Fruit fly (Drosophila melanogaster): Measurements from ENCODE around the gene CG15482.

The CG15482 gene

dm6 chr2L:13215640-13216129 is 4.1 kb upstream of the CG15482 start (continued):
- TF ChIP-seq Asciz (GFP tag; optimal IDR thresholded peaks at IDR 0.05) (peak; percentile 39), MBD-R2 (GFP tag; IDR thresholded peaks at IDR 0.05) (peak; percentile 34; the same call in 1 of the 2 replicates), tgo (GFP tag; IDR thresholded peaks at IDR 0.05) (peak; percentile 47; the same call in 2 of the 3 replicates), Drgx (GFP tag; IDR thresholded peaks at IDR 0.05) (peak; percentile 61), CG11085 (GFP tag; IDR thresholded peaks at IDR 0.05) (peak; percentile 61; the same call in 1 of the 2 replicates), ewg (GFP tag; optimal IDR thresholded peaks at IDR 0.05) (peak; percentile 38), E2f2 (GFP tag; IDR thresholded peaks at IDR 0.05) (peak; percentile 40; the same call in 1 of the 2 replicates), HLH54F (GFP tag; optimal IDR thresholded peaks at IDR 0.05) (peak; percentile 68), stc (GFP tag; IDR thresholded peaks at IDR 0.05) (peak; percentile 50; the same call in 1 of the 2 replicates), D19A (tag; optimal IDR thresholded peaks at IDR 0.05) (peak; percentile 21), otp (GFP tag; IDR thresholded peaks at IDR 0.05) (peak; percentile 76), phol (tag; optimal IDR thresholded peaks at IDR 0.05) (peak; percentile 7), CG14710 (tag; optimal IDR thresholded peaks at IDR 0.05) (peak; percentile 29), H15 (GFP tag; IDR thresholded peaks at IDR 0.05) (peak; percentile 55; the same call in 1 of the 3 replicates), CG17359 (tag; optimal IDR thresholded peaks at IDR 0.05) (peak; percentile 83), Rx (GFP tag; IDR thresholded peaks at IDR 0.05) (0 out of 2 replicates have a peak, but pooled peaks have one; percentile 14), CG6854 (GFP tag; optimal IDR thresholded peaks at IDR 0.05) (peak; percentile 31), CG3726 (GFP tag; IDR thresholded peaks at IDR 0.05) (peak; percentile 46; the same call in 1 of the 3 replicates), CG34224 (GFP tag; IDR thresholded peaks at IDR 0.05; ENCODE audit: partially characterized antibody) (peak; percentile 35; the same call in 1 of the 3 replicates), CG5245 (GFP tag; optimal IDR thresholded peaks at IDR 0.05) (peak; percentile 37), CG3847 (GFP tag; IDR thresholded peaks at IDR 0.05) (0 out of 2 replicates have a peak, but pooled peaks have one; percentile 13), dati (GFP tag; IDR thresholded peaks at IDR 0.05) (peak; percentile 31; the same call in 1 of the 2 replicates), Sry-δ (GFP tag; optimal IDR thresholded peaks at IDR 0.05) (peak; percentile 29), CG33557 (GFP tag; optimal IDR thresholded peaks at IDR 0.05) (peak; percentile 16), pros (GFP tag; optimal IDR thresholded peaks at IDR 0.05) (peak; percentile 98), CG13624 (GFP tag; optimal IDR thresholded peaks at IDR 0.05) (peak; percentile 71), zfh1 (GFP tag; IDR thresholded peaks at IDR 0.05) (peak; percentile 77), sug (tag; optimal IDR thresholded peaks at IDR 0.05) (peak; percentile 33), cas (GFP tag; IDR thresholded peaks at IDR 0.05) (peak; percentile 68), CG1792 (GFP tag; optimal IDR thresholded peaks at IDR 0.05) (peak; percentile 58), ranshi (GFP tag; IDR thresholded peaks at IDR 0.05) (0 out of 2 replicates have a peak, but pooled peaks have one; percentile 58), CG3838 (GFP tag; optimal IDR thresholded peaks at IDR 0.05) (peak; percentile 27), CG30403 (GFP tag; optimal IDR thresholded peaks at IDR 0.05) (peak; percentile 30), CG2875 (GFP tag; optimal IDR thresholded peaks at IDR 0.05) (peak; percentile 51), slbo (GFP tag; IDR thresholded peaks at IDR 0.05) (peak; percentile 80), Mes4 (GFP tag; optimal IDR thresholded peaks at IDR 0.05) (peak; percentile 58), HLH3B (GFP tag; IDR thresholded peaks at IDR 0.05) (peak; percentile 66; the same call in 1 of the 2 replicates), peb (GFP tag; IDR thresholded peaks at IDR 0.05) (peak; percentile 58; the same call in 1 of the 2 replicates), CG12391 (tag; optimal IDR thresholded peaks at IDR 0.05) (peak; percentile 33), dmrt11E (tag; optimal IDR thresholded peaks at IDR 0.05) (peak; percentile 27), ERR (GFP tag; optimal IDR thresholded peaks at IDR 0.05) (peak; percentile 76), caup (GFP tag; optimal IDR thresholded peaks at IDR 0.05; ENCODE audit: severe bottlenecking) (peak; percentile 80), Antp (GFP tag; optimal IDR thresholded peaks at IDR 0.05) (peak; percentile 75), chm (GFP tag; IDR thresholded peaks at IDR 0.05) (peak; percentile 72; the same call in 1 of the 2 replicates), nmo (GFP tag; optimal IDR thresholded peaks at IDR 0.05) (peak; percentile 45), sisA (GFP tag; IDR thresholded peaks at IDR 0.05) (peak; percentile 49; the same call in 1 of the 2 replicates), CG16779 (GFP tag; IDR thresholded peaks at IDR 0.05) (peak; percentile 51; the same call in 1 of the 2 replicates), lab (GFP tag; optimal IDR thresholded peaks at IDR 0.05) (peak; percentile 74), pzg (GFP tag; optimal IDR thresholded peaks at IDR 0.05) (peak; percentile 3)

Measured in whole organism, embryonic.